Fruit fly (Drosophila melanogaster): ENCODE results near the gene CG34174.

- TF ChIP-seq Eip93F (GFP tag; optimal IDR thresholded peaks at IDR 0.05) (no peak), salr (GFP tag; optimal IDR thresholded peaks at IDR 0.05) (no peak), vri (GFP tag; optimal IDR thresholded peaks at IDR 0.05) (no peak), CG6808 (GFP tag; optimal IDR thresholded peaks at IDR 0.05) (no peak), Ets21C (GFP tag; optimal IDR thresholded peaks at IDR 0.05) (no peak), CG11294 (GFP tag; IDR thresholded peaks at IDR 0.05) (no peak), acj6 (GFP tag; optimal IDR thresholded peaks at IDR 0.05) (no peak), pdm3 (GFP tag; optimal IDR thresholded peaks at IDR 0.05) (no peak), Blimp-1 (GFP tag; optimal IDR thresholded peaks at IDR 0.05) (no peak), Hr39 (GFP tag; optimal IDR thresholded peaks at IDR 0.05) (no peak), CG9139 (GFP tag; optimal IDR thresholded peaks at IDR 0.05) (no peak)
Observed at dm6 chr2L:2173191-2173590, 40.9 kb upstream of the CG34174 start.

All from whole organism, prepupa.